Fruit fly (Drosophila melanogaster): Measurements from ENCODE around the gene CG13318.

CG13318 gene

DNA sequence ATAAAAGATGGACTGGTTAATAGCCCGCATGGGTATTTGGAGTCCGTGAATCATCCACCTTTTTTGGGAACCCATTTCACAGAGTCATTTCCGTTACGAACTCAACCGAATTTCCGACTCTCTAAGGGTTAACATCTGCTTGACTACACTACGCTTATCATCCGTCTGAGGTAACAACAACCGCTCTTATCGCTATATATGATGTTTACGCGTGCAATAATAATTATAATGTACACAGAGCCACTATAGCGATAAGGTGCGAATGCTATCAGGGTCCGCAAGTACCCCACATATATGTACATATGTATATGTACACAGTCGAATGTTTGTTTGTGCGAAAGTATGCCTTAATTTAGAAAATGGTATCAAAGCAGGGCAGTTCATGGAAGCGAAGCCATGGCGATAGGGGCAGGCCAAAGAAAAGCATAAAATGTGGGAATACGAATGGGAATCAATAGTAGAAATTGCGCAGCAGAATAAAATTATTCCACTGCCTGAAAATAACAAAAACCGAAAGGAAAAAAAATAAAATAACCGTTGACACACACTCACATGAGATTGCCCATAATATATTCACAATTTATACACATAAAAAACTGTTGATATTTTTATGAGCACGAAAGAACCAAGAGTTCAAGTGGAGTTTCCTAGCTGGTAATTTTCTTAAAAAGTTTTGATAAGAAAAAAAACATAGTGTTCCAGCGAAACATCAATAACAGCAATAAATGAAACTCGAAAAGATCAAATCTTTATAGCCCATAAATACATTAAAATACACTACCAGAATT lies 38.1 kb upstream of the CG13318 start (continued):
- TF ChIP-seq CG2129 (GFP tag; IDR thresholded peaks at IDR 0.05; ENCODE audit: partially characterized antibody) (no peak), E2f2 (GFP tag; IDR thresholded peaks at IDR 0.05) (peak; percentile 54; the same call in 1 of the 2 replicates), CG14050 (GFP tag; IDR thresholded peaks at IDR 0.05) (peak; percentile 48; the same call in 1 of the 3 replicates), br (optimal IDR thresholded peaks at IDR 0.05) (no peak), toy (GFP tag; IDR thresholded peaks at IDR 0.05) (peak; percentile 14; the same call in 1 of the 2 replicates), CG32772 (GFP tag; IDR thresholded peaks at IDR 0.05) (peak; percentile 60), CG9727 (GFP tag; optimal IDR thresholded peaks at IDR 0.05) (peak; percentile 77), CrebB (tag; optimal IDR thresholded peaks at IDR 0.05) (peak; percentile 97), Atf3 (GFP tag; optimal IDR thresholded peaks at IDR 0.05) (peak; percentile 60), rib (GFP tag; IDR thresholded peaks at IDR 0.05) (peak; percentile 87), CG1602 (GFP tag; optimal IDR thresholded peaks at IDR 0.05) (peak; percentile 66), row (GFP tag; IDR thresholded peaks at IDR 0.05) (no peak; the same call in 2 of the 3 replicates), amos (GFP tag; IDR thresholded peaks at IDR 0.05; ENCODE audit: partially characterized antibody) (no peak; the same call in 1 of the 2 replicates), knrl (GFP tag; IDR thresholded peaks at IDR 0.05; ENCODE audit: partially characterized antibody) (no peak), tup (GFP tag; optimal IDR thresholded peaks at IDR 0.05) (peak; percentile 89), CG5953 (GFP tag; IDR thresholded peaks at IDR 0.05) (peak; percentile 76), CG11398 (GFP tag; optimal IDR thresholded peaks at IDR 0.05) (peak; percentile 90), CG13287 (GFP tag; IDR thresholded peaks at IDR 0.05; ENCODE audit: partially characterized antibody) (no peak; the same call in 1 of the 2 replicates), CG14710 (tag; optimal IDR thresholded peaks at IDR 0.05) (peak; percentile 71), CG31388 (GFP tag; optimal IDR thresholded peaks at IDR 0.05) (no peak), crp (GFP tag; optimal IDR thresholded peaks at IDR 0.05) (peak in 1 of 2 experiments; percentile 46), en (GFP tag; optimal IDR thresholded peaks at IDR 0.05) (peak; percentile 64), CG18764 (GFP tag; optimal IDR thresholded peaks at IDR 0.05) (peak; percentile 89), sr (GFP tag; IDR thresholded peaks at IDR 0.05) (peak; percentile 79), CG9797 (GFP tag; optimal IDR thresholded peaks at IDR 0.05) (peak; percentile 2), YL-1 (GFP tag; optimal IDR thresholded peaks at IDR 0.05) (peak; percentile 93), odd (GFP tag; optimal IDR thresholded peaks at IDR 0.05) (peak; percentile 94), Hmx (GFP tag; optimal IDR thresholded peaks at IDR 0.05) (no peak), CoRest (tag; optimal IDR thresholded peaks at IDR 0.05) (peak; percentile 57), CG4730 (GFP tag; IDR thresholded peaks at IDR 0.05) (peak; percentile 19; the same call in 1 of the 2 replicates), Ada2b (GFP tag; IDR thresholded peaks at IDR 0.05) (peak; percentile 39; the same call in 1 of the 2 replicates), CG6765 (GFP tag; optimal IDR thresholded peaks at IDR 0.05) (peak; percentile 84), CG17186 (GFP tag; optimal IDR thresholded peaks at IDR 0.05) (peak; percentile 67), CG1233 (GFP tag; optimal IDR thresholded peaks at IDR 0.05) (peak; percentile 88), CG2875 (GFP tag; optimal IDR thresholded peaks at IDR 0.05) (peak; percentile 93), fd3F (GFP tag; optimal IDR thresholded peaks at IDR 0.05) (peak; percentile 68), slou (GFP tag; optimal IDR thresholded peaks at IDR 0.05) (peak; percentile 33), H2.0 (GFP tag; IDR thresholded peaks at IDR 0.05) (peak; percentile 36; the same call in 1 of the 2 replicates), CG17328 (GFP tag; IDR thresholded peaks at IDR 0.05) (peak; percentile 79), onecut (GFP tag; IDR thresholded peaks at IDR 0.05) (peak; percentile 86), CG18011 (GFP tag; optimal IDR thresholded peaks at IDR 0.05) (peak; percentile 59), croc (GFP tag; conservative IDR thresholded peaks at IDR 0.05) (peak; percentile 22; the same call in 1 of the 3 replicates), CG12236 (GFP tag; optimal IDR thresholded peaks at IDR 0.05) (peak; percentile 88), ssp (GFP tag; IDR thresholded peaks at IDR 0.05) (no peak), zen2 (GFP tag; IDR thresholded peaks at IDR 0.05; ENCODE audit: partially characterized antibody) (no peak), CG8388 (GFP tag; optimal IDR thresholded peaks at IDR 0.05) (peak; percentile 65), insv (GFP tag; optimal IDR thresholded peaks at IDR 0.05) (peak in 1 of 2 experiments; percentile 66), grau (tag; optimal IDR thresholded peaks at IDR 0.05) (peak; percentile 57)

Measured in whole organism, embryonic.